Worm (Caenorhabditis elegans) whole organism, L3 larva: Measurements from ENCODE around the gene C27A2.8.

Source experiments
- R02D3.7 ChIP-seq: fragments of 150-350 bp; optimal IDR thresholded peaks from 2 replicates; lab custom pipeline; 2014; ENCODE audit warnings: missing biosample characterization, missing genetic modification characterization
- ZK546.5 ChIP-seq: sonication (generic microtip); optimal IDR thresholded peaks from 2 replicates; lab custom pipeline; 2017; ENCODE audit warnings: missing biosample characterization, missing genetic modification characterization
- aly-2 ChIP-seq: fragments of 150-350 bp; optimal IDR thresholded peaks from 2 replicates; lab custom pipeline; 2014; ENCODE audit warnings: missing biosample characterization, missing genetic modification characterization
- ama-1 ChIP-seq: fragments of 150-350 bp; optimal IDR thresholded peaks from 2 replicates; lab custom pipeline; 2018
- ceh-16 ChIP-seq: sonication (generic microtip); optimal IDR thresholded peaks from 2 replicates; lab custom pipeline; 2017; ENCODE audit warnings: missing biosample characterization, missing genetic modification characterization
- ceh-28 ChIP-seq: fragments of 150-350 bp; optimal IDR thresholded peaks from 2 replicates; lab custom pipeline; 2014; ENCODE audit warnings: missing biosample characterization, missing genetic modification reagents, missing genetic modification characterization
- ceh-82 ChIP-seq: fragments of 150-350 bp; optimal IDR thresholded peaks from 2 replicates; lab custom pipeline; 2014; ENCODE audit warnings: missing biosample characterization, missing genetic modification characterization
- daf-12 ChIP-seq: fragments of 150-350 bp; optimal IDR thresholded peaks from 2 replicates; lab custom pipeline; 2014; ENCODE audit warnings: missing biosample characterization, missing genetic modification reagents, missing genetic modification characterization
- egl-5 ChIP-seq: fragments of 150-350 bp; optimal IDR thresholded peaks from 2 replicates; lab custom pipeline; 2017; ENCODE audit warnings: missing biosample characterization, missing genetic modification reagents, missing genetic modification characterization, inconsistent platforms
- elt-1 ChIP-seq: fragments of 150-350 bp; optimal IDR thresholded peaks from 2 replicates; lab custom pipeline; 2014; ENCODE audit warnings: missing biosample characterization, missing genetic modification characterization
- elt-2 ChIP-seq: sonication (generic microtip); optimal IDR thresholded peaks from 2 replicates; lab custom pipeline; 2016; ENCODE audit warnings: missing genetic modification reagents, mild to moderate bottlenecking, missing genetic modification characterization, missing compliant biosample characterization
- elt-3 ChIP-seq, 3 experiments: fragments of 150-350 bp in 1 of 3; sonication (generic microtip) in 2 of 3; optimal IDR thresholded peaks; 2 replicates in 2 of 3; 4 replicates in 1 of 3; lab custom pipeline; 2014 to 2017; ENCODE audit warnings: missing biosample characterization in 3 of 3, missing genetic modification characterization in 3 of 3
- eor-1 ChIP-seq, 2 experiments: fragments of 150-350 bp; optimal IDR thresholded peaks; 2 replicates each; lab custom pipeline; 2014 to 2018; ENCODE audit warnings: missing biosample characterization in 2 of 2, missing genetic modification characterization in 2 of 2
- fkh-10 ChIP-seq: sonication (generic microtip); optimal IDR thresholded peaks from 2 replicates; lab custom pipeline; 2017; ENCODE audit warnings: missing biosample characterization, missing genetic modification reagents, missing genetic modification characterization
- fkh-2 ChIP-seq: fragments of 150-350 bp; optimal IDR thresholded peaks from 2 replicates; lab custom pipeline; 2014; ENCODE audit warnings: missing biosample characterization, missing genetic modification reagents, missing genetic modification characterization
- fos-1 ChIP-seq: fragments of 150-350 bp; optimal IDR thresholded peaks from 2 replicates; lab custom pipeline; 2014; ENCODE audit warnings: missing biosample characterization, missing genetic modification characterization
- hmg-11 ChIP-seq: sonication (generic microtip); optimal IDR thresholded peaks from 2 replicates; lab custom pipeline; 2016; ENCODE audit warnings: missing genetic modification characterization, missing compliant biosample characterization
- jun-1 ChIP-seq: fragments of 150-350 bp; optimal IDR thresholded peaks from 2 replicates; lab custom pipeline; 2014; ENCODE audit warnings: missing biosample characterization, missing genetic modification reagents, missing genetic modification characterization
- lin-15B ChIP-seq: fragments of 150-350 bp; optimal IDR thresholded peaks from 2 replicates; lab custom pipeline; 2014; ENCODE audit warnings: missing biosample characterization, missing genetic modification characterization
- lin-39 ChIP-seq: fragments of 150-350 bp; optimal IDR thresholded peaks from 2 replicates; lab custom pipeline; 2018; ENCODE audit warnings: missing biosample characterization, missing genetic modification reagents, missing genetic modification characterization
- lsy-12 ChIP-seq: sonication (generic microtip); optimal IDR thresholded peaks from 2 replicates; lab custom pipeline; 2016; ENCODE audit warnings: mild to moderate bottlenecking, missing genetic modification characterization, missing compliant biosample characterization
- mdl-1 ChIP-seq: fragments of 150-350 bp; optimal IDR thresholded peaks from 2 replicates; lab custom pipeline; 2014; ENCODE audit warnings: missing biosample characterization, missing genetic modification characterization
- mml-1 ChIP-seq: fragments of 150-350 bp; sonication (generic microtip); optimal IDR thresholded peaks from 3 replicates; lab custom pipeline; 2014; ENCODE audit warnings: missing biosample characterization, missing genetic modification characterization
- nfya-1 ChIP-seq: sonication (generic microtip); optimal IDR thresholded peaks from 2 replicates; lab custom pipeline; 2017; ENCODE audit warnings: missing genetic modification characterization, mild to moderate bottlenecking, missing compliant biosample characterization, antibody characterized with exemption, moderate library complexity; ENCODE audit not compliant: insufficient read depth
- nhr-11 ChIP-seq: fragments of 150-350 bp; optimal IDR thresholded peaks from 2 replicates; lab custom pipeline; 2014; ENCODE audit warnings: missing biosample characterization, missing genetic modification characterization
- nhr-12 ChIP-seq: fragments of 150-350 bp; optimal IDR thresholded peaks from 2 replicates; lab custom pipeline; 2014; ENCODE audit warnings: missing biosample characterization, missing genetic modification characterization
- nhr-23 ChIP-seq: fragments of 150-350 bp; optimal IDR thresholded peaks from 2 replicates; lab custom pipeline; 2014; ENCODE audit warnings: missing biosample characterization, missing genetic modification reagents, missing genetic modification characterization
- nhr-25 ChIP-seq: sonication (generic microtip); optimal IDR thresholded peaks from 2 replicates; lab custom pipeline; 2017; ENCODE audit warnings: missing biosample characterization, missing genetic modification characterization
- nhr-43 ChIP-seq: sonication (generic microtip); optimal IDR thresholded peaks from 2 replicates; lab custom pipeline; 2016; ENCODE audit warnings: mild to moderate bottlenecking, missing genetic modification characterization, missing compliant biosample characterization; ENCODE audit not compliant: poor library complexity, severe bottlenecking
- nhr-67 ChIP-seq: fragments of 150-350 bp; optimal IDR thresholded peaks from 2 replicates; lab custom pipeline; 2014; ENCODE audit warnings: missing biosample characterization, missing genetic modification characterization
- nhr-76 ChIP-seq: fragments of 150-350 bp; sonication (generic microtip); optimal IDR thresholded peaks from 5 replicates; lab custom pipeline; 2014; ENCODE audit warnings: missing biosample characterization, missing genetic modification characterization
- nhr-77 ChIP-seq: fragments of 150-350 bp; optimal IDR thresholded peaks from 2 replicates; lab custom pipeline; 2014; ENCODE audit warnings: missing biosample characterization, missing genetic modification characterization
- pha-4 ChIP-seq: fragments of 150-350 bp; optimal IDR thresholded peaks from 2 replicates; lab custom pipeline; 2014; ENCODE audit warnings: missing biosample characterization, missing genetic modification reagents, missing genetic modification characterization
- pqm-1 ChIP-seq: fragments of 150-350 bp; optimal IDR thresholded peaks from 2 replicates; lab custom pipeline; 2017; ENCODE audit warnings: missing biosample characterization, missing genetic modification characterization, inconsistent platforms
- sea-2 ChIP-seq: fragments of 150-350 bp; sonication (generic microtip); optimal IDR thresholded peaks from 4 replicates; lab custom pipeline; 2014; ENCODE audit warnings: missing biosample characterization, missing genetic modification reagents, missing genetic modification characterization
- skn-1 ChIP-seq: fragments of 150-350 bp; optimal IDR thresholded peaks from 2 replicates; lab custom pipeline; 2014; ENCODE audit warnings: missing biosample characterization, missing genetic modification characterization
- snpc-4 ChIP-seq: fragments of 150-350 bp; optimal IDR thresholded peaks from 2 replicates; lab custom pipeline; 2014; ENCODE audit warnings: missing biosample characterization, missing genetic modification characterization
- tbx-2 ChIP-seq: sonication (generic microtip); optimal IDR thresholded peaks from 2 replicates; lab custom pipeline; 2016; ENCODE audit warnings: mild to moderate bottlenecking, missing genetic modification characterization, missing compliant biosample characterization
- unc-39 ChIP-seq: sonication (generic microtip); optimal IDR thresholded peaks from 4 replicates; lab custom pipeline; 2017; ENCODE audit warnings: missing biosample characterization, missing genetic modification characterization
- unc-62 ChIP-seq: fragments of 150-350 bp; sonication (generic microtip); optimal IDR thresholded peaks from 4 replicates; lab custom pipeline; 2014; ENCODE audit warnings: missing biosample characterization, missing genetic modification reagents, missing genetic modification characterization
- ztf-11 ChIP-seq: fragments of 150-350 bp; optimal IDR thresholded peaks from 2 replicates; lab custom pipeline; 2014; ENCODE audit warnings: missing biosample characterization, missing genetic modification characterization
- ztf-4 ChIP-seq: fragments of 150-350 bp; optimal IDR thresholded peaks from 2 replicates; lab custom pipeline; 2014; ENCODE audit warnings: missing biosample characterization, missing genetic modification characterization

C27A2.8 gene

DNA sequence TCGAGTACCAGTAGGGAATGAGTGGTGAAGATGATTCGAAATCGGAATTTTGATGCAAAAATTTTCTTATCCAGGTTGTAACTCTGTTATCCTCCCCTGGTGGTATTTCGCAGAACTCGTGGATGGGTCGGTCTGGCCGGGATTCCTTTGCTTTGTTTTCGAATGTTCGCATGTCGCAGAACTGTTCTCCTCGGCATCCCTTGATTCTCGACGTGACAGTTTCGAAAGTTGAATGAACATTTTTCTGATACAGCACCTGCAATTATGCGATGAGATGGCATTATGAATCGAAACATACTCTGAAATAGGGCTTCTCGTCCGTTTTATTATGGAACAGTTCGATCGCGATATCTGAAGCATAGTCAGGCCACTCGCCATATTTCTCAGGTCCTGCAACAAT is 11.6 kb downstream of the C27A2.8 start:
- peak; percentile 2 for TF ChIP-seq elt-2
- no peak for TF ChIP-seq ZK546.5 (tag; lab: Kevin White, UChicago)

DNA sequence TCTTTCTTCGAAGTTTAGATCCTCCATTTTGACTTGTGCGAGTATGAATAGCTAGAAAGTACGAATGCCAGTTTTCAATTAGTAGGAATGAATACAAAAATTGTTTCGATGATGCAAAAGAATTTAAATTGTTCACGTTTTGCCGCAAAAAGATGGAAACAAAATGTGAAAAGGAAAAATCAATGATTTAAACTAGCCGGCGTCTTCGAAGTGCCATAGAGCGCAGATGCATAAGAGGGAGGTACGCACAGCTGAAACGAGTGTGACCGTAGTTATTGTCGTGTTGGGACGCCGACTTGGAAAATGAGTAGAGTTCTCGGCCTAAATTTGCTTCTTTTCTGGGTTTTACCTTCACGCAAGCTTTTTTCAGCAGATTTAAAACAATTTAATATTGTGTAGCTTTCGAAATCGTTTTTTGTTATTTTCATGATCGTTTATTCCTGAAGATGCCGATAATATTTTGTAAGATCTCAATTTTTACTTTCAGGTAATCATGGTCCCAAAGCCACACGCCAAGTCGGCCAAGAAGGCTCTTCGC is 12.6 kb downstream of the C27A2.8 start, which contains the start of the genes ify-1 and rpl-22:
Gene ify-1, minus strand, starts transcription at position 51 of the 538 bp plus-strand sequence.
Gene rpl-22, plus strand, starts transcription at position 488 of the 538 bp plus-strand sequence.
- TF ChIP-seq unc-39 (tag; lab: Kevin White, UChicago) (no peak), mml-1 (tag; lab: Kevin White, UChicago) (no peak), unc-62 (GFP tag; lab: Kevin White, UChicago) (peak; percentile 58), ztf-4 (peak; percentile 67), elt-3 (tag; optimal IDR thresholded peaks at IDR 0.05; lab: Kevin White, UChicago) (no peak), hmg-11 (tag; lab: Kevin White, UChicago) (peak; percentile 86), aly-2 (tag; lab: Kevin White, UChicago) (no peak), nhr-43 (peak; percentile 94), tbx-2 (tag; lab: Kevin White, UChicago) (peak; percentile 57), ceh-16 (tag; lab: Kevin White, UChicago) (no peak), snpc-4 (tag; lab: Kevin White, UChicago) (peak; percentile 96), lin-15B (peak; percentile 98), lsy-12 (peak; percentile 78), mdl-1 (tag; lab: Kevin White, UChicago) (no peak), ceh-82 (tag; lab: Kevin White, UChicago) (peak; percentile 48), elt-2 (peak; percentile 98), nhr-67 (tag; lab: Kevin White, UChicago) (no peak), fkh-2 (tag; lab: Kevin White, UChicago) (no peak), nhr-12 (tag; lab: Kevin White, UChicago) (no peak), pha-4 (peak; percentile 99), egl-5 (tag; lab: Kevin White, UChicago) (peak; percentile 94), nhr-25 (peak; percentile 99), ama-1 (lab: Kevin White, UChicago) (peak; percentile 90), nfya-1 (tag; lab: Kevin White, UChicago) (peak; percentile 99), nhr-76 (tag; lab: Kevin White, UChicago) (peak; percentile 11), sea-2 (GFP tag; lab: Kevin White, UChicago) (no peak), jun-1 (tag; lab: Kevin White, UChicago) (peak; percentile 77), fkh-10 (GFP tag; lab: Kevin White, UChicago) (peak; percentile 53), R02D3.7 (tag; lab: Kevin White, UChicago) (peak; percentile 84), ZK546.5 (tag; lab: Kevin White, UChicago) (peak; percentile 37), ztf-11 (tag; lab: Kevin White, UChicago) (no peak), eor-1 (tag; optimal IDR thresholded peaks at IDR 0.05; lab: Kevin White, UChicago) (no peak), nhr-23 (peak; percentile 98), pqm-1 (tag; lab: Kevin White, UChicago) (peak; percentile 91), daf-12 (tag; lab: Kevin White, UChicago) (no peak), nhr-77 (tag; lab: Kevin White, UChicago) (peak; percentile 13), skn-1 (tag; lab: Kevin White, UChicago) (peak; percentile 91), ceh-28 (tag; lab: Kevin White, UChicago) (peak; percentile 89), elt-1 (tag; lab: Kevin White, UChicago) (peak; percentile 47), fos-1 (no peak), nhr-11 (peak; percentile 82), lin-39 (tag; lab: Kevin White, UChicago) (peak; percentile 96)
